Worm (Caenorhabditis elegans) whole organism, L1 larva: ENCODE results near the gene tbb-2.

Experiments used
- ama-1 ChIP-seq: fragments of 150-350 bp; optimal IDR thresholded peaks from 2 replicates; lab custom pipeline; 2014
- ceh-90 ChIP-seq: sonication (generic microtip); optimal IDR thresholded peaks from 2 replicates; lab custom pipeline; 2016; ENCODE audit warnings: missing genetic modification characterization, missing compliant biosample characterization
- lin-35 ChIP-seq, 2 experiments: fragments of 150-350 bp; optimal IDR thresholded peaks; 2 replicates each; lab custom pipeline; 2014; ENCODE audit warnings: missing biosample characterization in 2 of 2, missing genetic modification characterization in 2 of 2, missing genetic modification reagents in 2 of 2
- lsy-2 ChIP-seq, 2 experiments: fragments of 150-350 bp; optimal IDR thresholded peaks; 2 replicates each; lab custom pipeline; 2014; ENCODE audit warnings: missing biosample characterization in 2 of 2, missing genetic modification characterization in 2 of 2
- nhr-12 ChIP-seq: sonication (generic microtip); optimal IDR thresholded peaks from 2 replicates; lab custom pipeline; 2017; ENCODE audit warnings: missing biosample characterization, missing genetic modification characterization
- pag-3 ChIP-seq: sonication (generic microtip); optimal IDR thresholded peaks from 2 replicates; lab custom pipeline; 2017; ENCODE audit warnings: missing genetic modification characterization, mild to moderate bottlenecking, missing compliant biosample characterization, antibody characterized with exemption, borderline replicate concordance; ENCODE audit not compliant: insufficient read depth
- sox-4 ChIP-seq: sonication (generic microtip); optimal IDR thresholded peaks from 2 replicates; lab custom pipeline; 2016; ENCODE audit warnings: missing genetic modification characterization, missing compliant biosample characterization

ce11 chrIII:4007017-4007416, 10.4 kb downstream of the tbb-2 start:
- TF ChIP-seq ceh-90 (tag; lab: Kevin White, UChicago) (no peak), lin-35 (GFP tag; optimal IDR thresholded peaks at IDR 0.05; lab: Kevin White, UChicago) (no peak), ama-1 (no peak), pag-3 (tag; lab: Kevin White, UChicago) (no peak), nhr-12 (tag; lab: Kevin White, UChicago) (no peak), sox-4 (tag; lab: Kevin White, UChicago) (no peak), lsy-2 (tag; optimal IDR thresholded peaks at IDR 0.05; lab: Kevin White, UChicago) (no peak)
